Fruit fly (Drosophila melanogaster) whole organism, embryonic: ENCODE results near the gene eIF3h.

Experiments used
- Ada2b ChIP-seq: fragments of 200-800 bp; sonication (Bioruptor generic); IDR thresholded peaks from 2 replicates; pipeline ENCODE4 v1.3.6; 2022; ENCODE audit warnings: missing biosample characterization, missing genetic modification characterization
- Bgb ChIP-seq: fragments of 200-800 bp; sonication (Bioruptor generic); IDR thresholded peaks from 2 replicates; pipeline ENCODE4 v1.3.6; 2022; ENCODE audit warnings: missing biosample characterization, missing genetic modification characterization; ENCODE audit not compliant: partially characterized antibody
- BtbVII ChIP-seq: fragments of 200-800 bp; sonication (Bioruptor generic); optimal IDR thresholded peaks from 3 replicates; lab custom pipeline; 2017; ENCODE audit warnings: missing biosample characterization, mild to moderate bottlenecking, missing genetic modification characterization
- CG12659 ChIP-seq: fragments of 200-800 bp; sonication (Bioruptor generic); optimal IDR thresholded peaks from 3 replicates; lab custom pipeline; 2017; ENCODE audit warnings: mild to moderate bottlenecking, missing biosample characterization, missing genetic modification reagents, missing genetic modification characterization
- CG13296 ChIP-seq: fragments of 200-800 bp; sonication (Bioruptor generic); optimal IDR thresholded peaks from 3 replicates; lab custom pipeline; 2018; ENCODE audit warnings: missing biosample characterization, mild to moderate bottlenecking, missing genetic modification characterization
- CG14710 ChIP-seq: fragments of 200-800 bp; sonication (Bioruptor generic); optimal IDR thresholded peaks from 3 replicates; lab custom pipeline; 2019; ENCODE audit warnings: missing biosample characterization, mild to moderate bottlenecking, missing genetic modification characterization, moderate library complexity
- CG14860 ChIP-seq: fragments of 200-800 bp; sonication (Bioruptor generic); IDR thresholded peaks from 3 replicates; pipeline ENCODE4 v1.3.6; 2022; ENCODE audit warnings: missing biosample characterization, missing genetic modification characterization; ENCODE audit not compliant: partially characterized antibody
- CG15696 ChIP-seq: fragments of 200-800 bp; sonication (Bioruptor generic); optimal IDR thresholded peaks from 2 replicates; lab custom pipeline; 2019; ENCODE audit warnings: missing biosample characterization, mild to moderate bottlenecking, missing genetic modification characterization, moderate library complexity
- CG16813 ChIP-seq: fragments of 200-800 bp; sonication (Bioruptor generic); IDR thresholded peaks from 3 replicates; pipeline ENCODE4 v1.3.6; 2022; ENCODE audit warnings: missing biosample characterization, missing genetic modification characterization; ENCODE audit not compliant: partially characterized antibody
- CG18619 ChIP-seq: fragments of 200-800 bp; sonication (Bioruptor generic); optimal IDR thresholded peaks from 3 replicates; lab custom pipeline; 2017; ENCODE audit warnings: missing biosample characterization, mild to moderate bottlenecking, missing genetic modification characterization
- CG2116 ChIP-seq: fragments of 200-800 bp; sonication (Bioruptor generic); optimal IDR thresholded peaks from 3 replicates; lab custom pipeline; 2018; ENCODE audit warnings: missing biosample characterization, mild to moderate bottlenecking, missing genetic modification characterization
- CG2199 ChIP-seq: fragments of 200-800 bp; sonication (Bioruptor generic); IDR thresholded peaks from 3 replicates; pipeline ENCODE4 v1.3.6; 2022; ENCODE audit warnings: missing biosample characterization, missing genetic modification characterization
- CG2202 ChIP-seq: fragments of 200-800 bp; sonication (Bioruptor generic); optimal IDR thresholded peaks from 2 replicates; lab custom pipeline; 2018; ENCODE audit warnings: missing biosample characterization, mild to moderate bottlenecking, missing genetic modification characterization
- CG2712 ChIP-seq: fragments of 200-800 bp; optimal IDR thresholded peaks from 3 replicates; lab custom pipeline; 2019; ENCODE audit warnings: missing biosample characterization, mild to moderate bottlenecking, missing genetic modification characterization, moderate library complexity
- CG31365 ChIP-seq: fragments of 200-800 bp; sonication (Bioruptor generic); optimal IDR thresholded peaks from 2 replicates; lab custom pipeline; 2018; ENCODE audit warnings: missing biosample characterization, mild to moderate bottlenecking, missing genetic modification characterization
- CG3281 ChIP-seq: fragments of 200-800 bp; sonication (Bioruptor generic); optimal IDR thresholded peaks from 3 replicates; lab custom pipeline; 2017; ENCODE audit warnings: missing biosample characterization, mild to moderate bottlenecking, missing genetic modification characterization
- CG34376 ChIP-seq: fragments of 200-800 bp; sonication (Bioruptor generic); optimal IDR thresholded peaks from 2 replicates; lab custom pipeline; 2018; ENCODE audit warnings: missing biosample characterization, mild to moderate bottlenecking, missing genetic modification characterization
- CG4328 ChIP-seq: fragments of 200-800 bp; sonication (Bioruptor generic); optimal IDR thresholded peaks from 3 replicates; lab custom pipeline; 2017; ENCODE audit warnings: missing biosample characterization, missing genetic modification reagents, missing genetic modification characterization
- CG4617 ChIP-seq: fragments of 200-800 bp; sonication (Bioruptor generic); optimal IDR thresholded peaks from 3 replicates; lab custom pipeline; 2016; ENCODE audit warnings: missing biosample characterization, missing genetic modification characterization, borderline replicate concordance
- CG8924 ChIP-seq: fragments of 200-800 bp; optimal IDR thresholded peaks from 3 replicates; lab custom pipeline; 2019; ENCODE audit warnings: missing biosample characterization, mild to moderate bottlenecking, missing genetic modification characterization, moderate library complexity
- CkIIα-i1 ChIP-seq: fragments of 200-800 bp; sonication (Bioruptor generic); IDR thresholded peaks from 2 replicates; pipeline ENCODE4 v1.3.6; 2022; ENCODE audit warnings: missing biosample characterization, missing genetic modification characterization
- CrebB ChIP-seq: fragments of 200-800 bp; sonication (Bioruptor generic); optimal IDR thresholded peaks from 3 replicates; lab custom pipeline; 2018; ENCODE audit warnings: missing biosample characterization, mild to moderate bottlenecking, missing genetic modification characterization
- Dll ChIP-seq: fragments of 200-800 bp; sonication (Bioruptor generic); IDR thresholded peaks from 4 replicates; pipeline ENCODE4 v1.3.6; 2022; ENCODE audit warnings: missing biosample characterization, missing genetic modification characterization; ENCODE audit not compliant: partially characterized antibody
- Dref ChIP-seq: fragments of 200-800 bp; sonication (Bioruptor generic); IDR thresholded peaks from 2 replicates; pipeline ENCODE4 v1.3.6; 2022; ENCODE audit warnings: missing biosample characterization, missing genetic modification characterization
- Eip74EF ChIP-seq, 2 experiments: fragments of 200-800 bp in 1 of 2; fragments of >200 bp in 1 of 2; sonication (Bioruptor generic) in 1 of 2; optimal IDR thresholded peaks; 2 replicates each; lab custom pipeline; 2017 to 2019; ENCODE audit warnings: missing biosample characterization in 2 of 2, missing genetic modification characterization in 2 of 2, mild to moderate bottlenecking in 1 of 2, moderate library complexity in 1 of 2
- Fer1 ChIP-seq: fragments of 200-800 bp; sonication (Bioruptor generic); optimal IDR thresholded peaks from 2 replicates; lab custom pipeline; 2017; ENCODE audit warnings: missing biosample characterization, mild to moderate bottlenecking, missing genetic modification characterization
- HmgZ ChIP-seq: fragments of 200-800 bp; sonication (Bioruptor generic); optimal IDR thresholded peaks from 2 replicates; lab custom pipeline; 2018; ENCODE audit warnings: missing biosample characterization, mild to moderate bottlenecking, missing genetic modification characterization
- Meics ChIP-seq: fragments of 200-800 bp; sonication (Bioruptor generic); optimal IDR thresholded peaks from 2 replicates; lab custom pipeline; 2017; ENCODE audit warnings: missing biosample characterization, mild to moderate bottlenecking, missing genetic modification characterization
- Mes4 ChIP-seq: fragments of 200-800 bp; sonication (Bioruptor generic); optimal IDR thresholded peaks from 2 replicates; lab custom pipeline; 2016; ENCODE audit warnings: missing biosample characterization, missing genetic modification characterization
- PHDP ChIP-seq: fragments of 200-800 bp; sonication (Bioruptor generic); optimal IDR thresholded peaks from 3 replicates; lab custom pipeline; 2018; ENCODE audit warnings: missing biosample characterization, mild to moderate bottlenecking, missing genetic modification characterization, moderate library complexity
- Poxn ChIP-seq: fragments of 200-800 bp; sonication (Bioruptor generic); IDR thresholded peaks from 2 replicates; pipeline ENCODE4 v1.3.6; 2022; ENCODE audit warnings: missing biosample characterization, missing genetic modification characterization
- Spps ChIP-seq: fragments of 200-800 bp; sonication (Bioruptor generic); optimal IDR thresholded peaks from 2 replicates; lab custom pipeline; 2018; ENCODE audit warnings: missing biosample characterization, mild to moderate bottlenecking, missing genetic modification characterization
- Trl ChIP-seq, 3 experiments: fragments of >200 bp in 2 of 3; fragments of 200-800 bp in 1 of 3; sonication (Bioruptor generic) in 1 of 3; optimal IDR thresholded peaks; 2 replicates in 1 of 3; 3 replicates in 2 of 3; lab custom pipeline; 2016 to 2017; ENCODE audit warnings: missing biosample characterization in 1 of 3, missing genetic modification characterization in 1 of 3
- Vsx1 ChIP-seq: fragments of 200-800 bp; sonication (Bioruptor generic); optimal IDR thresholded peaks from 2 replicates; lab custom pipeline; 2017; ENCODE audit warnings: missing biosample characterization, mild to moderate bottlenecking, missing genetic modification characterization, missing genetic modification reagents
- abd-A ChIP-seq: fragments of 200-800 bp; sonication (Bioruptor generic); optimal IDR thresholded peaks from 3 replicates; lab custom pipeline; 2019; ENCODE audit warnings: missing biosample characterization, mild to moderate bottlenecking, missing genetic modification characterization, moderate library complexity
- chinmo ChIP-seq: fragments of 200-800 bp; sonication (Bioruptor generic); IDR thresholded peaks from 4 replicates; pipeline ENCODE4 v1.3.6; 2022; ENCODE audit warnings: missing biosample characterization, missing genetic modification characterization; ENCODE audit not compliant: partially characterized antibody
- ci ChIP-seq: fragments of 200-800 bp; sonication (Bioruptor generic); IDR thresholded peaks from 3 replicates; pipeline ENCODE4 v1.3.6; 2022; ENCODE audit warnings: missing biosample characterization, missing genetic modification characterization
- exex ChIP-seq: fragments of 200-800 bp; sonication (Bioruptor generic); optimal IDR thresholded peaks from 4 replicates; lab custom pipeline; 2018; ENCODE audit warnings: missing biosample characterization, mild to moderate bottlenecking, missing genetic modification characterization, moderate library complexity
- gcm ChIP-seq: fragments of 200-800 bp; sonication (Bioruptor generic); optimal IDR thresholded peaks from 2 replicates; lab custom pipeline; 2019; ENCODE audit warnings: missing biosample characterization, mild to moderate bottlenecking, missing genetic modification characterization, moderate library complexity
- grn ChIP-seq: fragments of 200-800 bp; sonication (Bioruptor generic); optimal IDR thresholded peaks from 3 replicates; lab custom pipeline; 2017; ENCODE audit warnings: missing biosample characterization, missing genetic modification characterization
- lbe ChIP-seq: fragments of 200-800 bp; sonication (Bioruptor generic); optimal IDR thresholded peaks from 2 replicates; lab custom pipeline; 2016; ENCODE audit warnings: missing biosample characterization, mild to moderate bottlenecking, missing genetic modification characterization
- oc ChIP-seq: fragments of 200-800 bp; sonication (Bioruptor generic); optimal IDR thresholded peaks from 2 replicates; lab custom pipeline; 2018; ENCODE audit warnings: missing biosample characterization, mild to moderate bottlenecking, missing genetic modification characterization, moderate library complexity
- shn ChIP-seq: fragments of 200-800 bp; sonication (Bioruptor generic); optimal IDR thresholded peaks from 3 replicates; lab custom pipeline; 2016; ENCODE audit warnings: missing biosample characterization, missing genetic modification characterization
- sna ChIP-seq: fragments of 200-800 bp; sonication (Bioruptor generic); IDR thresholded peaks from 2 replicates; pipeline ENCODE4 v1.3.6; 2022; ENCODE audit warnings: missing biosample characterization, missing genetic modification characterization; ENCODE audit not compliant: partially characterized antibody
- sug ChIP-seq: fragments of 200-800 bp; optimal IDR thresholded peaks from 2 replicates; lab custom pipeline; 2019; ENCODE audit warnings: missing biosample characterization, mild to moderate bottlenecking, missing genetic modification characterization, moderate library complexity
- tna ChIP-seq: fragments of 200-800 bp; sonication (Bioruptor generic); IDR thresholded peaks from 2 replicates; pipeline ENCODE4 v1.3.6; 2022; ENCODE audit warnings: missing biosample characterization, missing genetic modification characterization; ENCODE audit not compliant: partially characterized antibody
- wdn ChIP-seq: fragments of 200-800 bp; sonication (Bioruptor generic); IDR thresholded peaks from 2 replicates; pipeline ENCODE4 v1.3.6; 2022; ENCODE audit warnings: missing biosample characterization, missing genetic modification characterization

The eIF3h gene

DNA sequence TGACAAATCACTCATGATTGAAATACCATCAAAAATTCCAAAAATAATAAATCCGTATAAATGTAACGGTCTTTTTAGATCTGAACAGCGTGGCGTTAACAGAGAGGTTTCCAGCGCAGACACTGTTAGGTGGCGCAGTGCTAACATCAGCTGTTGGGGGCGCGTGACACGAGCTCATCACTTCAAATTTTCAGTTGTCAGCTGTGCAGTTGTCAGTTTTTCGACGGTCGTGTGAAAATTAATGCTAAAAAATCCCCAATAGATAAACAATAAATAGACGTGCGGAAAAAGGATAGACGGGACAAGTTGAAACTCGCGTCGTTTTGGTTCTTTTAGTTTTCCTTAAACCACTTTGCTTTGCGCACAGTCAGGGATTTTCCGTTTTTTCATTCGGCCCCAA, 43.3 kb upstream of the eIF3h start, which contains the start of gene CG4230 (continued):
- TF ChIP-seq sna (peak; percentile 79), CG2202 (tag; lab: Kevin White, UChicago) (no peak), CG4617 (peak; percentile 39), CG14860 (GFP tag; lab: Robert Waterston, UW) (peak; percentile 69; the same call in 2 of the 3 replicates), HmgZ (peak; percentile 30), CG12659 (GFP tag; lab: Kevin White, UChicago) (peak; percentile 26), ci (GFP tag; lab: Robert Waterston, UW) (peak; percentile 45; the same call in 1 of the 3 replicates), Ada2b (GFP tag; lab: Robert Waterston, UW) (no peak), Bgb (GFP tag; lab: Robert Waterston, UW) (peak; percentile 95), Dll (GFP tag; lab: Robert Waterston, UW) (peak; percentile 84), CG14710 (tag; lab: Kevin White, UChicago) (peak; percentile 12), wdn (GFP tag; lab: Robert Waterston, UW) (no peak), CG2712 (tag; lab: Kevin White, UChicago) (peak; percentile 30), CG16813 (peak; percentile 81), CG2116 (GFP tag; lab: Kevin White, UChicago) (peak; percentile 43), Dref (GFP tag; lab: Robert Waterston, UW) (no peak), CG4328 (GFP tag; lab: Kevin White, UChicago) (no peak), PHDP (tag; lab: Kevin White, UChicago) (peak; percentile 0), tna (peak; percentile 62)

DNA sequence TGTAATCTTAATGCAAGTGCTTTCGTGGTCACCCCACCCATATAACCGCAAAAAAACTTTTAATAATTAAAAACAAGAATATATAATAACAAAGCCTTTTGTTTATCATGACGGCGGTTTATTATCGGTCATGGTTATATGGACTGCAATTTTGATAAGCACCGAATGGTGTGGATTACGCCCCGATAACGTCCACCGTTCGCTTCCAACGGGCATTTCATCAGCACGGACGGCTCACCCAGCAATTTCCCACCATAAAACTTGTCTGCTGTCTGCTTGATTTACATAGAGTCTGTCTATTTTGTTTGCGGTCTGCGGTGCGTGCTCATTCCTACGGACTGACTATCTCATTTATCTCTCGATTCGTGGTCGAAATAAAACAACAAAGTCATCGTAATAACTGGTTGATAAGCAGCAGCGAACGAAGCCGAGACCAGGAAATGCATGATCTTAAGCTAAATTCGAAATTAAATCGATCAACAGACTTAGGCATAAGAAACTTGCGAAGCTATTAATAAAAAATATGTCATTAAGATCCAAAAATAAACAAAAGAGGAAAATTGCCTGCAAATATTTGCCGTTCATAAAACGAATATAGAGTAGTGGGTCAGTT, 42.6 kb upstream of the eIF3h start:
- TF ChIP-seq CG8924 (tag; lab: Kevin White, UChicago) (peak; percentile 2), Mes4 (GFP tag; lab: Kevin White, UChicago) (no peak), Fer1 (GFP tag; lab: Kevin White, UChicago) (peak; percentile 24), CG2199 (GFP tag; lab: Robert Waterston, UW) (0 out of 3 replicates have a peak, but pooled peaks have one; percentile 14), CG34376 (GFP tag; lab: Kevin White, UChicago) (peak; percentile 84), CG31365 (no peak), Meics (peak; percentile 12), Vsx1 (GFP tag; lab: Kevin White, UChicago) (no peak), CG15696 (no peak), CrebB (tag; lab: Kevin White, UChicago) (peak; percentile 6), CG3281 (peak; percentile 13), gcm (GFP tag; lab: Kevin White, UChicago) (no peak), BtbVII (GFP tag; lab: Kevin White, UChicago) (peak; percentile 15), PHDP (tag; lab: Kevin White, UChicago) (peak; percentile 23), CG18619 (no peak), exex (peak; percentile 76), Poxn (GFP tag; lab: Robert Waterston, UW) (no peak), grn (peak; percentile 38), shn (GFP tag; lab: Kevin White, UChicago) (no peak), HmgZ (peak; percentile 2), CG13296 (GFP tag; lab: Kevin White, UChicago) (peak; percentile 59), abd-A (peak; percentile 38), oc (tag; lab: Kevin White, UChicago) (peak; percentile 17), Spps (tag; lab: Kevin White, UChicago) (no peak), CkIIα-i1 (GFP tag; lab: Robert Waterston, UW) (no peak), Eip74EF (GFP tag; optimal IDR thresholded peaks at IDR 0.05; lab: Kevin White, UChicago) (peak in 1 of 2 experiments; percentile 92), Trl (optimal IDR thresholded peaks at IDR 0.05; lab: Kevin White, UChicago) (no peak), Trl (GFP tag; optimal IDR thresholded peaks at IDR 0.05; lab: Kevin White, UChicago) (no peak), chinmo (peak; percentile 91; the same call in 3 of the 4 replicates), lbe (GFP tag; lab: Kevin White, UChicago) (peak; percentile 8), sug (peak; percentile 54), Dll (GFP tag; lab: Robert Waterston, UW) (no peak)
